Fruit fly (Drosophila melanogaster) whole organism, embryonic: Measurements from ENCODE around the gene CG18473.

Source experiments
- BEAF-32 ChIP-seq: fragments of 200-800 bp; sonication (Bioruptor generic); optimal IDR thresholded peaks from 3 replicates; lab custom pipeline; 2017; ENCODE audit warnings: missing biosample characterization, missing genetic modification characterization, mild to moderate bottlenecking, moderate library complexity, missing genetic modification reagents
- Bteb2 ChIP-seq: fragments of 200-800 bp; sonication (Bioruptor generic); optimal IDR thresholded peaks from 2 replicates; lab custom pipeline; 2016; ENCODE audit warnings: missing biosample characterization, missing genetic modification characterization
- CG10959 ChIP-seq: fragments of 200-800 bp; sonication (Bioruptor generic); IDR thresholded peaks from 2 replicates; pipeline ENCODE4 v1.3.6; 2022; ENCODE audit warnings: missing biosample characterization, missing genetic modification characterization
- CG12219 ChIP-seq: fragments of 200-800 bp; sonication (Bioruptor generic); optimal IDR thresholded peaks from 3 replicates; lab custom pipeline; 2018; ENCODE audit warnings: missing biosample characterization, mild to moderate bottlenecking, missing genetic modification characterization
- CG14441 ChIP-seq: fragments of 200-800 bp; sonication (Bioruptor generic); IDR thresholded peaks from 2 replicates; pipeline ENCODE4 v1.3.6; 2022; ENCODE audit warnings: missing biosample characterization, missing genetic modification characterization
- CG15479 ChIP-seq: fragments of 200-800 bp; sonication (Bioruptor generic); optimal IDR thresholded peaks from 3 replicates; lab custom pipeline; 2019; ENCODE audit warnings: missing biosample characterization, mild to moderate bottlenecking, missing genetic modification characterization, moderate library complexity
- CG16813 ChIP-seq: fragments of 200-800 bp; sonication (Bioruptor generic); IDR thresholded peaks from 3 replicates; pipeline ENCODE4 v1.3.6; 2022; ENCODE audit warnings: missing biosample characterization, missing genetic modification characterization; ENCODE audit not compliant: partially characterized antibody
- CG16815 ChIP-seq: fragments of 200-800 bp; sonication (Bioruptor generic); optimal IDR thresholded peaks from 3 replicates; lab custom pipeline; 2017; ENCODE audit warnings: missing biosample characterization, mild to moderate bottlenecking, missing genetic modification characterization
- CG17612 ChIP-seq: fragments of 200-800 bp; sonication (Bioruptor generic); IDR thresholded peaks from 2 replicates; pipeline ENCODE4 v1.3.6; 2022; ENCODE audit warnings: missing biosample characterization, missing genetic modification characterization
- CG17912 ChIP-seq: fragments of 200-800 bp; sonication (Bioruptor generic); optimal IDR thresholded peaks from 2 replicates; lab custom pipeline; 2018; ENCODE audit warnings: missing biosample characterization, mild to moderate bottlenecking, missing genetic modification characterization
- CG18599 ChIP-seq: fragments of 200-800 bp; sonication (Bioruptor generic); optimal IDR thresholded peaks from 3 replicates; lab custom pipeline; 2017; ENCODE audit warnings: missing biosample characterization, missing genetic modification characterization, mild to moderate bottlenecking, moderate library complexity, missing genetic modification reagents
- CG2129 ChIP-seq: fragments of 200-800 bp; sonication (Bioruptor generic); IDR thresholded peaks from 2 replicates; pipeline ENCODE4 v1.3.6; 2022; ENCODE audit warnings: missing biosample characterization, missing genetic modification characterization; ENCODE audit not compliant: partially characterized antibody
- CG2199 ChIP-seq: fragments of 200-800 bp; sonication (Bioruptor generic); IDR thresholded peaks from 3 replicates; pipeline ENCODE4 v1.3.6; 2022; ENCODE audit warnings: missing biosample characterization, missing genetic modification characterization
- CG2678 ChIP-seq: fragments of 200-800 bp; sonication (Bioruptor generic); optimal IDR thresholded peaks from 3 replicates; lab custom pipeline; 2019; ENCODE audit warnings: missing biosample characterization, mild to moderate bottlenecking, missing genetic modification characterization, moderate library complexity
- CG2875 ChIP-seq: fragments of 200-800 bp; sonication (Bioruptor generic); optimal IDR thresholded peaks from 2 replicates; lab custom pipeline; 2017; ENCODE audit warnings: missing biosample characterization, mild to moderate bottlenecking, missing genetic modification characterization, missing genetic modification reagents
- CG2889 ChIP-seq: fragments of 200-800 bp; sonication (Bioruptor generic); IDR thresholded peaks from 3 replicates; pipeline ENCODE4 v1.3.6; 2022; ENCODE audit warnings: missing biosample characterization, missing genetic modification characterization
- CG3163 ChIP-seq: fragments of 200-800 bp; sonication (Bioruptor generic); optimal IDR thresholded peaks from 3 replicates; lab custom pipeline; 2016; ENCODE audit warnings: missing biosample characterization, missing genetic modification characterization
- CG34376 ChIP-seq: fragments of 200-800 bp; sonication (Bioruptor generic); optimal IDR thresholded peaks from 2 replicates; lab custom pipeline; 2018; ENCODE audit warnings: missing biosample characterization, mild to moderate bottlenecking, missing genetic modification characterization
- CG3847 ChIP-seq: fragments of 200-800 bp; sonication (Bioruptor generic); IDR thresholded peaks from 2 replicates; pipeline ENCODE4 v1.3.6; 2022; ENCODE audit warnings: missing biosample characterization, missing genetic modification characterization
- CG4424 ChIP-seq: fragments of 200-800 bp; sonication (Bioruptor generic); optimal IDR thresholded peaks from 3 replicates; lab custom pipeline; 2016; ENCODE audit warnings: missing biosample characterization, missing genetic modification characterization
- CG6175 ChIP-seq: fragments of 200-800 bp; sonication (Bioruptor generic); IDR thresholded peaks from 3 replicates; pipeline ENCODE4 v1.3.6; 2022; ENCODE audit warnings: missing biosample characterization, missing genetic modification characterization
- CG6683 ChIP-seq: fragments of 200-800 bp; sonication (Bioruptor generic); optimal IDR thresholded peaks from 2 replicates; lab custom pipeline; 2017; ENCODE audit warnings: missing biosample characterization, mild to moderate bottlenecking, missing genetic modification characterization, missing genetic modification reagents
- CG6689 ChIP-seq: fragments of 200-800 bp; sonication (Bioruptor generic); IDR thresholded peaks from 2 replicates; pipeline ENCODE4 v1.3.6; 2022; ENCODE audit warnings: missing biosample characterization, missing genetic modification characterization
- CG9437 ChIP-seq: fragments of 200-800 bp; sonication (Bioruptor generic); optimal IDR thresholded peaks from 2 replicates; lab custom pipeline; 2018; ENCODE audit warnings: missing biosample characterization, mild to moderate bottlenecking, missing genetic modification characterization
- CHES-1-like ChIP-seq: fragments of 200-800 bp; sonication (Bioruptor generic); optimal IDR thresholded peaks from 2 replicates; lab custom pipeline; 2016; ENCODE audit warnings: missing biosample characterization, missing genetic modification characterization
- CoRest ChIP-seq: fragments of 200-800 bp; sonication (Bioruptor generic); optimal IDR thresholded peaks from 3 replicates; lab custom pipeline; 2018; ENCODE audit warnings: missing biosample characterization, mild to moderate bottlenecking, missing genetic modification characterization, moderate library complexity
- Fer1 ChIP-seq: fragments of 200-800 bp; sonication (Bioruptor generic); optimal IDR thresholded peaks from 2 replicates; lab custom pipeline; 2017; ENCODE audit warnings: missing biosample characterization, mild to moderate bottlenecking, missing genetic modification characterization
- H15 ChIP-seq: fragments of 200-800 bp; sonication (Bioruptor generic); IDR thresholded peaks from 3 replicates; pipeline ENCODE4 v1.3.6; 2022; ENCODE audit warnings: missing biosample characterization, missing genetic modification characterization
- H2.0 ChIP-seq: fragments of 200-800 bp; sonication (Bioruptor generic); IDR thresholded peaks from 2 replicates; pipeline ENCODE4 v1.3.6; 2022; ENCODE audit warnings: missing biosample characterization, missing genetic modification characterization
- HHEX ChIP-seq: fragments of 200-800 bp; sonication (Bioruptor generic); optimal IDR thresholded peaks from 3 replicates; lab custom pipeline; 2017; ENCODE audit warnings: missing biosample characterization, mild to moderate bottlenecking, missing genetic modification characterization, missing genetic modification reagents
- Hmr ChIP-seq: fragments of 200-800 bp; sonication (Bioruptor generic); optimal IDR thresholded peaks from 3 replicates; lab custom pipeline; 2017; ENCODE audit warnings: mild to moderate bottlenecking, missing biosample characterization, missing genetic modification reagents, missing genetic modification characterization
- Oaz ChIP-seq: fragments of 200-800 bp; sonication (Bioruptor generic); IDR thresholded peaks from 2 replicates; pipeline ENCODE4 v1.3.6; 2022; ENCODE audit warnings: missing biosample characterization, missing genetic modification characterization
- Side ChIP-seq: fragments of 200-800 bp; sonication (Bioruptor generic); optimal IDR thresholded peaks from 2 replicates; lab custom pipeline; 2016; ENCODE audit warnings: missing biosample characterization, missing genetic modification characterization
- Stat92E ChIP-seq, 3 experiments: fragments of >200 bp in 2 of 3; fragments of 200-800 bp in 1 of 3; sonication (Bioruptor generic) in 1 of 3; optimal IDR thresholded peaks; 2 replicates each; lab custom pipeline; 2017 to 2019; ENCODE audit warnings: missing biosample characterization in 3 of 3, missing genetic modification characterization in 3 of 3, mild to moderate bottlenecking in 1 of 3, moderate library complexity in 1 of 3
- Xrp1 ChIP-seq: fragments of 200-800 bp; sonication (Bioruptor generic); IDR thresholded peaks from 2 replicates; pipeline ENCODE4 v1.3.6; 2022; ENCODE audit warnings: missing biosample characterization, missing genetic modification characterization
- al ChIP-seq: fragments of 200-800 bp; sonication (Bioruptor generic); IDR thresholded peaks from 2 replicates; pipeline ENCODE4 v1.3.6; 2022; ENCODE audit warnings: missing biosample characterization, missing genetic modification characterization
- dati ChIP-seq: fragments of 200-800 bp; sonication (Bioruptor generic); IDR thresholded peaks from 2 replicates; pipeline ENCODE4 v1.3.6; 2022; ENCODE audit warnings: missing biosample characterization, missing genetic modification characterization
- emc ChIP-seq: fragments of 200-800 bp; sonication (Bioruptor generic); optimal IDR thresholded peaks from 2 replicates; lab custom pipeline; 2016; ENCODE audit warnings: missing biosample characterization, missing genetic modification characterization
- esg ChIP-seq: fragments of 200-800 bp; sonication (Bioruptor generic); conservative IDR thresholded peaks from 2 replicates; pipeline ENCODE4 v1.3.6; 2022; ENCODE audit warnings: missing biosample characterization, missing genetic modification characterization
- gcm ChIP-seq: fragments of 200-800 bp; sonication (Bioruptor generic); optimal IDR thresholded peaks from 2 replicates; lab custom pipeline; 2019; ENCODE audit warnings: missing biosample characterization, mild to moderate bottlenecking, missing genetic modification characterization, moderate library complexity
- grn ChIP-seq: fragments of 200-800 bp; sonication (Bioruptor generic); optimal IDR thresholded peaks from 3 replicates; lab custom pipeline; 2017; ENCODE audit warnings: missing biosample characterization, missing genetic modification characterization
- knrl ChIP-seq: fragments of 200-800 bp; sonication (Bioruptor generic); IDR thresholded peaks from 3 replicates; pipeline ENCODE4 v1.3.6; 2022; ENCODE audit warnings: missing biosample characterization, missing genetic modification characterization; ENCODE audit not compliant: partially characterized antibody
- lilli ChIP-seq: fragments of 200-800 bp; sonication (Bioruptor generic); optimal IDR thresholded peaks from 3 replicates; lab custom pipeline; 2016; ENCODE audit warnings: missing biosample characterization, missing genetic modification characterization
- p53 ChIP-seq: fragments of 200-800 bp; sonication (Bioruptor generic); optimal IDR thresholded peaks from 2 replicates; lab custom pipeline; 2016; ENCODE audit warnings: missing biosample characterization, missing genetic modification characterization
- pita ChIP-seq: fragments of 200-800 bp; sonication (Bioruptor generic); optimal IDR thresholded peaks from 2 replicates; lab custom pipeline; 2017; ENCODE audit warnings: missing biosample characterization, mild to moderate bottlenecking, missing genetic modification characterization
- ro ChIP-seq: fragments of 200-800 bp; sonication (Bioruptor generic); IDR thresholded peaks from 2 replicates; pipeline ENCODE4 v1.3.6; 2022; ENCODE audit warnings: missing biosample characterization, missing genetic modification characterization
- sens ChIP-seq: fragments of 200-800 bp; sonication (Bioruptor generic); peaks from one replicate; lab custom pipeline; 2016; ENCODE audit warnings: missing biosample characterization, missing genetic modification characterization
- sob ChIP-seq: fragments of 200-800 bp; sonication (Bioruptor generic); IDR thresholded peaks from 2 replicates; pipeline ENCODE4 v1.3.6; 2022; ENCODE audit warnings: missing biosample characterization, missing genetic modification characterization
- stc ChIP-seq: fragments of 200-800 bp; sonication (Bioruptor generic); IDR thresholded peaks from 2 replicates; pipeline ENCODE4 v1.3.6; 2022; ENCODE audit warnings: missing biosample characterization, missing genetic modification characterization
- tin ChIP-seq: fragments of 200-800 bp; sonication (Bioruptor generic); optimal IDR thresholded peaks from 3 replicates; lab custom pipeline; 2016; ENCODE audit warnings: missing biosample characterization, missing genetic modification characterization

Gene CG18473

DNA sequence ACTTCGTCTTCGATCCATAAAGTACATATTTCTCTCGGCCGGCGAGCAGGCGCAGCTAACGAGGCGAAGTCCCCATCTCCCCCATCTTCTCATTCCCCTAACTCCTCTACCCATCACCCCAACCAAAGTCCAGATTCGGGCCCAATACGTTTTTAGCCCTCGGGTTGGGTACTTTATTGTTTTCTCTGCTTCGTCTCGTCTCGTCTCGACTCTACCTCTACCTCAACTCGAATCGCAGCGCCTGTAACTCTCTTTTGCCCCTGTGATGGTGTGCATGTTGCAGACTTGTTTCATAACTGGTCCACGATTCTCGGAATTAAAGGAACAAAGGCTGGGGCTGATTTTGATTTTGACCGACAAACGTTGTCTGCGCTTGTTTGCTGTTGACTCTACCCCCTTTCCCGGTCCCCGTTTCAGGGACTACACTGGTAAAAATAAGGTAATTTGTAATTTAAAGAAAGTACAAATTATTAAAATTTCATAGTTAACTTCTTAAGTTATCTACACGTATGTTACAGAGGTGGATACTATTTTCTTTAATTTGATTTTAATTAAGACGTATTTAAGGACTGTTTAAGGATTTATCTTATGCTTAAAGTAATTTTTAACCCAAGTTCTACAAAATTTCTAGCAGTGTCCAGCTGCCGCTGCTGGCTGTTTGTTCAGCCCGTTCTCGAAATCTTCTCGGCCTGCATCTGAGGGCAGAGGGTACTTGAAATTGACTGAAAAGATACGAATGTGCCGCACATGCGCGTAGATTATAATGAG lies 15.7 kb downstream of the CG18473 start (continued):
- peak; percentile 66 for TF ChIP-seq CG2678
- no peak for TF ChIP-seq BEAF-32 (GFP tag; lab: Kevin White, UChicago)
- TF ChIP-seq Xrp1 (GFP tag; lab: Robert Waterston, UW) = peak; percentile 91
- TF ChIP-seq CG14441 (GFP tag; lab: Robert Waterston, UW) = no peak
- TF ChIP-seq tin = peak; percentile 54
- TF ChIP-seq H15 (GFP tag; lab: Robert Waterston, UW) = no peak
- TF ChIP-seq CG3847 (GFP tag; lab: Robert Waterston, UW) = no peak
- no peak for TF ChIP-seq dati (GFP tag; lab: Robert Waterston, UW)
- peak; percentile 76 for TF ChIP-seq gcm (GFP tag; lab: Kevin White, UChicago)
- TF ChIP-seq CG34376 (GFP tag; lab: Kevin White, UChicago) = no peak
- TF ChIP-seq CG17612 (GFP tag; lab: Robert Waterston, UW) = no peak
- no peak for TF ChIP-seq CG17912 (GFP tag; lab: Kevin White, UChicago)
- peak; percentile 75 for TF ChIP-seq CG15479 (GFP tag; lab: Kevin White, UChicago)
- TF ChIP-seq CG3163 = no peak
- no peak for TF ChIP-seq Bteb2 (GFP tag; lab: Kevin White, UChicago)
- no peak for TF ChIP-seq Oaz (GFP tag; lab: Robert Waterston, UW)
- peak; percentile 79 for TF ChIP-seq grn
- TF ChIP-seq CG18599 (GFP tag; lab: Kevin White, UChicago) = peak; percentile 34
- TF ChIP-seq Hmr (GFP tag; lab: Kevin White, UChicago) = no peak
- peak; percentile 61 for TF ChIP-seq CG6689
- TF ChIP-seq CG2875 (GFP tag; lab: Kevin White, UChicago) = peak; percentile 35
- no peak for TF ChIP-seq CHES-1-like (GFP tag; lab: Kevin White, UChicago)
- no peak for TF ChIP-seq CG6683 (GFP tag; lab: Kevin White, UChicago)
- peak; percentile 63; the same call in 1 of the 2 replicates for TF ChIP-seq CG10959 (GFP tag; lab: Robert Waterston, UW)
- TF ChIP-seq sob (GFP tag; lab: Robert Waterston, UW) = no peak
- TF ChIP-seq CG6175 (GFP tag; lab: Robert Waterston, UW) = no peak
- no peak for TF ChIP-seq CG2889 (GFP tag; lab: Robert Waterston, UW)
- no peak for TF ChIP-seq pita (GFP tag; lab: Kevin White, UChicago)
- TF ChIP-seq CG9437 (GFP tag; lab: Kevin White, UChicago) = no peak
- TF ChIP-seq CG12219 (GFP tag; lab: Kevin White, UChicago) = peak; percentile 17
- peak; percentile 68 for TF ChIP-seq CG4424 (GFP tag; lab: Kevin White, UChicago)
- TF ChIP-seq ro (GFP tag; lab: Robert Waterston, UW) = no peak
- TF ChIP-seq HHEX = peak; percentile 25
- TF ChIP-seq sens (GFP tag; lab: Kevin White, UChicago) = peak; percentile 97
- TF ChIP-seq Fer1 (GFP tag; lab: Kevin White, UChicago) = peak; percentile 32
- no peak for TF ChIP-seq CG2199 (GFP tag; lab: Robert Waterston, UW)
- TF ChIP-seq CG16813 (GFP tag; lab: Robert Waterston, UW) = no peak
- TF ChIP-seq CG2129 (GFP tag; lab: Robert Waterston, UW) = no peak
- no peak for TF ChIP-seq emc (GFP tag; lab: Kevin White, UChicago)
- no peak for TF ChIP-seq H2.0
- peak; percentile 62 for TF ChIP-seq CoRest (tag; lab: Kevin White, UChicago)
- TF ChIP-seq lilli (GFP tag; lab: Kevin White, UChicago) = peak; percentile 40
- TF ChIP-seq CG16815 (GFP tag; lab: Kevin White, UChicago) = peak; percentile 67
- TF ChIP-seq al = no peak
- no peak for TF ChIP-seq esg
- TF ChIP-seq Stat92E (GFP tag; optimal IDR thresholded peaks at IDR 0.05; lab: Kevin White, UChicago) = peak in 1 of 3 experiments; percentile 99
- TF ChIP-seq stc (GFP tag; lab: Robert Waterston, UW) = peak; percentile 35; the same call in 1 of the 2 replicates
- TF ChIP-seq p53 = no peak
- no peak for TF ChIP-seq knrl
- no peak for TF ChIP-seq Side (GFP tag; lab: Kevin White, UChicago)
